Worm (Caenorhabditis elegans) whole organism, L4/young adult: ENCODE data around the gene C34E7.3.

Experiments
- W03F9.2 ChIP-seq: fragments of 150-350 bp; optimal IDR thresholded peaks from 2 replicates; lab custom pipeline; 2014; ENCODE audit warnings: missing biosample characterization, missing genetic modification characterization
- dao-5 ChIP-seq: sonication (generic microtip); optimal IDR thresholded peaks from 2 replicates; lab custom pipeline; 2016; ENCODE audit warnings: missing genotype, missing genetic modification characterization, moderate library complexity, missing compliant biosample characterization
- him-1 ChIP-seq: sonication (generic microtip); optimal IDR thresholded peaks from 2 replicates; lab custom pipeline; 2016; ENCODE audit warnings: missing genotype, missing genetic modification reagents, missing genetic modification characterization, missing compliant biosample characterization

Gene C34E7.3

DNA sequence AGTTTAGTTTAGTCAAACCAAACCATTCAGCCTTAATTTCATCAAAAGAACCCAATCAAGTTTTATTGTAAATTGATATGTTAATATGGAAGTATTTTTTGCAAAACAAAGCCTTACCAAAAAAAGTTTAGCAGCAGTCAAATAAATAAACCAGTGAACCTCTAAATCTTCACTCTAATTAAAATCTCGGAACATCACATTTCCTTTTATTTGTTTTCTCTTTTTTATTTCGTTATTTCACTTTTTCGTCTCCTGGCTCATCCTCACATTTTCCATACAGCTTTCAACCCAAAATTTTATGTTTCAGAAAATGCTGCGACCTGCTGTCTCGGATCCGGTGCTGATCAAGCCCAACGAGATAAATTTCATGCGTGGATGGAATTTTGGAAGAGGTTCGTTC, at the start of gene C34E7.3:
Gene C34E7.3 (plus strand): TSS at position 301 of the 400 bp plus-strand sequence.
- TF ChIP-seq W03F9.2 (tag; lab: Kevin White, UChicago) (no peak), dao-5 (tag; lab: Kevin White, UChicago) (no peak), him-1 (no peak)

DNA sequence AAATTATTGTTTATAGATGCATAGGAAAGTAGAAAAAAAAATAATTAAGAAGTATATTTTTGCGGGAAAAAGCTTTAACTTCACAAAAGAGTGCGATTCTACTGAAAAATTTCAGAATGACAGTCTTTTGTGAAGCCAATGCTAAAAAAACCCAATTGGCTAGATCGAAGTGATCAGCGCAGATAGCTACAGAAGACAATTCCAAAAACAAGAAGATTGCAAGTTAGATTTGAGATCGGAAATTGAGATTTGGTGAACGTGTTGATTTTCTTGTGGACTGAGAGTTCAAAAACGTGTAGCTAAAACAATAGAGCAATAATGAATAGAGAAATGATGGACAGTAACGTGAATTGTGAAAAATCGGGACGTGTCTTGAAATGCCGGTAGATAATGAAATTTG, 48.9 kb upstream of the C34E7.3 start:
- TF ChIP-seq W03F9.2 (tag; lab: Kevin White, UChicago) (no peak), him-1 (no peak), dao-5 (tag; lab: Kevin White, UChicago) (no peak)

ce11 chrX:12884873-12885272, 45.2 kb upstream of the C34E7.3 start, which contains the start of gene gpc-1:
Gene gpc-1 (minus strand): TSS chrX:12884989.
- TF ChIP-seq him-1 (no peak), dao-5 (tag; lab: Kevin White, UChicago) (no peak), W03F9.2 (tag; lab: Kevin White, UChicago) (no peak)

DNA sequence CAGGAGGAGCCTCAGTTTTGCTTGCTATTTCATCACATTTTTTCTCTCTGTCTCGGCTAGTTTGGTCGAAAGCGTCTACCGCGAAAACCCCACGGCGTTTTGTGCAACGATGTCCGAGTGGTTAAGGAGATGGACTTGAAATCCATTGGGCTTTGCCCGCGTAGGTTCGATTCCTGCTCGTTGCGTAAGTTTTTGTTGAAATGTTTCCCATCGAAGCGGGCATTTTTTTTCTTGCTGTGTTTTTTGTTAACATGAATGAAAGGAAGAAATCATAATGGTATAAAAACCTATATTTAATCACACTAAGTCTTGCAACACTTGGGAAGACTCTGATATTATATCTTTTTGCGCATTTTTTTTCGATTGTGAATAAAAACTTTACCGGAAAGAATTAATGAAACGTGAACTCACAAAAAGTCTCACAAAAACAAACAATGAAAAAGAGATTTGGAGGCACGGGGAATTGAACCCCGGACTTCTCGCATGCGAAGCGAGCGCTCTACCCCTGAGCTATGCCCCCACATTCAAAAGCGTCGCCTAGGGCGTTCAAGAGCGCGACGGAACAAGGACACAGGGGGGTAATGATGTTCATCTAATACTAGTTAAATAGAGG, 40.1 kb upstream of the C34E7.3 start:
- TF ChIP-seq dao-5 (tag; lab: Kevin White, UChicago) (peak; percentile 46), him-1 (peak; percentile 60), W03F9.2 (tag; lab: Kevin White, UChicago) (peak; percentile 8)

DNA sequence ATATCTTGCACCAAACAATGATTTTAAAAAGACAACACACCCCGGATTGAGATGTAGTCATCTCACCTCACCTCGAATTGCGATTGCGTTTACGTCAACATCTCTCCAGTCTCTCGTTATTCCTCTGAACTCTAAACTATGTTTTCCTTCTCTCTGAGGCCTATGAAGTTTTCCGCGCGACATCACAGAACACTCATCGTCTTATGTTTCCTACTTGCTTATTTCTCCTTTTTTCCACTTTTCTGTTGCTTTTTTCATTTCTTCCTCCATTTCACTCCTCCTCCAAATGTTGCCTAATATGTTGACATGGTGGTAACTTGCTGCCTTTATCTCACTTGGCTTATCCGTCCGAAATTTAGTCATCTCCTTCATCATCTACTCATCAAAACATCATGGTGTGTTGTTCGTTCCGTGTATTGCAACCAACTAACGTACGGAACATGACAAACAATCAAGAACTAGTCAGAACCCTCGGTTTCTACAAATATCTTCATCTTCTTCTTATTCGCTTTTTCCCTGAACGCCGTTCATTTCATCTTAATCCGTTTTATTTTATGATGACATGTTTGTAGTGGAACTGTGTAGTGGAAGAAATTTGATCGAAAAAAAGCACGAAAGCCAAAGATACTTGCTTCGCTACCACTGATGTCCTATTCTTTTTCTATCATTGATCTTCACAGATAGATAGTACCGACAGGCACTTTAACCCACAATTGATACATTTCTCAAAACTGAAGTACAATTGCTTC, 30.7 kb upstream of the C34E7.3 start:
- no peak for TF ChIP-seq him-1
- TF ChIP-seq W03F9.2 (tag; lab: Kevin White, UChicago) = no peak
- TF ChIP-seq dao-5 (tag; lab: Kevin White, UChicago) = no peak

ce11 chrX:12902057-12902652, 27.9 kb upstream of the C34E7.3 start:
- no peak for TF ChIP-seq him-1
- no peak for TF ChIP-seq dao-5 (tag; lab: Kevin White, UChicago)
- TF ChIP-seq W03F9.2 (tag; lab: Kevin White, UChicago) = no peak

ce11 chrX:12903810-12904209, 26.3 kb upstream of the C34E7.3 start:
- no peak for TF ChIP-seq dao-5 (tag; lab: Kevin White, UChicago)
- no peak for TF ChIP-seq W03F9.2 (tag; lab: Kevin White, UChicago)
- no peak for TF ChIP-seq him-1

- no peak for TF ChIP-seq dao-5 (tag; lab: Kevin White, UChicago)
- TF ChIP-seq him-1 = no peak
- no peak for TF ChIP-seq W03F9.2 (tag; lab: Kevin White, UChicago)
These were observed 22.6 kb upstream of the C34E7.3 start, which contains the start of gene pqn-18 for ce11 chrX:12907502-12907901. Gene pqn-18 (plus strand): TSS chrX:12907832.

DNA sequence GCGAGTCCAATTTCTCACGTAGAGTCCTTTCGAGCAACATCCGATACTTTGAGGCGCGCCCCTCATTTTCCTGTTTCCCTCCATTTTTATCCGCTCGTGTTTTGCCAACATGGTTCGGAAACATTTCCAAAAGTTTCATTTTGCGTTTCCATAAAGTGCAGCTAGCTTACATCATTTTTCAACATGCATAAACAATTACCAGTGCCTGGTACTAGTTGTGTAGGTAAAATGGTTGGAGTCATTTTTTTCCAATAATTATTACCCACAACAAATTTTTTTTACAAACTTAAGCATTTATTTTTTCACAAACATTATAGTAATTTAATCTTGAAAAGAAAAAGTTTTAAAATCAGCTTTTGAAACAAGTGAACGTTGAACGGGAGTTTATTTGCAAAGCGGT, 21.3 kb upstream of the C34E7.3 start:
- TF ChIP-seq W03F9.2 (tag; lab: Kevin White, UChicago) (no peak), dao-5 (tag; lab: Kevin White, UChicago) (no peak), him-1 (no peak)

- TF ChIP-seq him-1 = no peak
- no peak for TF ChIP-seq dao-5 (tag; lab: Kevin White, UChicago)
- TF ChIP-seq W03F9.2 (tag; lab: Kevin White, UChicago) = no peak
These were observed 20.2 kb upstream of the C34E7.3 start for ce11 chrX:12909910-12910309.

- TF ChIP-seq dao-5 (tag; lab: Kevin White, UChicago) (no peak), him-1 (no peak), W03F9.2 (tag; lab: Kevin White, UChicago) (no peak)
These were observed 18.8 kb upstream of the C34E7.3 start for ce11 chrX:12911235-12911634.

DNA sequence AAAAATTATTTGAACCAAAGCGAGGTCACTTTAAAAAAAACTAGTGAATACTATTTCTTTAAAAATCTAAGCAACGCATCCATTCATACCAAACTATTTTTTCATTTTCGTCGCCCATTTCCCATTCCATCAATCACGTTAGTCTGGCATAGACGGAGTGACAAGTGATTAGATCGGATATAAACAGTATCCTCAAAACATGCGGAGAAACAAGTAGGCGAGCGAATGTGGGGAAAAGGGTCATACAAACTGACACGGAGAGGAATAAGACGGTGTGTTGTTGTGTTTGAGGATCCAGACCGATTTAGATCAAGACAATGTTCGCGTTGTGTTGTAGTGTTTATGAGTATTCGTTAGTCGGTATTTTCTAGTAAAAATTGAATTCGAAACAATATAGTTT, 17.6 kb upstream of the C34E7.3 start:
- no peak for TF ChIP-seq dao-5 (tag; lab: Kevin White, UChicago)
- TF ChIP-seq him-1 = no peak
- TF ChIP-seq W03F9.2 (tag; lab: Kevin White, UChicago) = no peak

DNA sequence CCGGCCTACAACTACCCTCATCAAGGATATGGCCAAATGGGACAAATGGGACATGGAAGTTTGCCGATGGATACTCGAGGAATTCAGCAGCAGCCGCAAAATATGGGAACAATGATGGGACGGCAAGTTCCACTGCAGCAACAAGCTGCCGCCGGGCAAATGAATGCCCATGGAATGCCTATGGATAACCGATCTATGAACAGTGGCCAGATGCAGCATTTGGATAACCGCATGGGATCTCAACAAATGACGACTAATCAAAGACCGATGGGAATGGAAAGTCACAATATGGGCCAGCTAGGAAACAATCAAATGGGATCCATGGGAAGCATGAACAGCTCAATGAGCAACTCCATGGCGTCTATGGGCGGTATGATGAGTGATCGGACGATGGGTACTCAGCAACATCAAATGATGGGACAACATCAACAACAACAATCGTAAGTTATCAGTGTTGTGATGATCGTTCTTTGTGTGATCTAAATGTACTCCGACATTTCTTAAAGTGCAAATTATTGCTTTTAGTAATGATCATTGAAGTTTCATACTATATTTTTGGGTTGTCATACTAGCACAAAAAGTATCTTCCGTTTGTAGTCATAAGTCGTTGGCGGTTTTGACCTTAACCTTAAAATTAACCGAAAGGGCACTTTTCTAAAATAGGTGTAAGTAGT, 16.5 kb upstream of the C34E7.3 start:
- TF ChIP-seq W03F9.2 (tag; lab: Kevin White, UChicago) (no peak), dao-5 (tag; lab: Kevin White, UChicago) (no peak), him-1 (no peak)
